Worm (Caenorhabditis elegans): ENCODE data around the gene F39C12.1.

Gene F39C12.1

ce11 chrX:4794062-4794461, 58.9 kb downstream of the F39C12.1 start (continued):
- TF ChIP-seq egl-27 (tag; optimal IDR thresholded peaks at IDR 0.05), result no peak
- TF ChIP-seq tag-97 (GFP tag; IDR thresholded peaks at IDR 0.05), result no peak
- no peak for TF ChIP-seq ztf-7 (tag; optimal IDR thresholded peaks at IDR 0.05)
- no peak for TF ChIP-seq ztf-11 (tag; optimal IDR thresholded peaks at IDR 0.05)
- no peak for TF ChIP-seq zag-1 (tag; optimal IDR thresholded peaks at IDR 0.05)
- TF ChIP-seq hif-1 (tag; optimal IDR thresholded peaks at IDR 0.05), result peak in 1 of 2 experiments; percentile 60
- TF ChIP-seq hlh-30 (tag; optimal IDR thresholded peaks at IDR 0.05; ENCODE audit: insufficient read depth), result peak; percentile 63
- no peak for TF ChIP-seq ceh-28 (tag; optimal IDR thresholded peaks at IDR 0.05)
- no peak for TF ChIP-seq ceh-44 (GFP tag; IDR thresholded peaks at IDR 0.05)
- no peak for TF ChIP-seq ces-1 (GFP tag; optimal IDR thresholded peaks at IDR 0.05)
- no peak for TF ChIP-seq unc-39 (tag; optimal IDR thresholded peaks at IDR 0.05)
- TF ChIP-seq T26A8.4 (GFP tag; IDR thresholded peaks at IDR 0.05), result no peak
- TF ChIP-seq pha-4 (GFP tag; IDR thresholded peaks at IDR 0.05), result peak; percentile 59; the same call in 1 of the 2 replicates
- no peak for TF ChIP-seq pha-4 (tag; optimal IDR thresholded peaks at IDR 0.05)
- TF ChIP-seq ama-1 (optimal IDR thresholded peaks at IDR 0.05), result no peak
- no peak for TF ChIP-seq dpl-1 (GFP tag; optimal IDR thresholded peaks at IDR 0.05)
- TF ChIP-seq ceh-62 (tag; optimal IDR thresholded peaks at IDR 0.05), result no peak
- no peak for TF ChIP-seq nhr-42 (GFP tag; IDR thresholded peaks at IDR 0.05)
- no peak for TF ChIP-seq rbr-2 (tag; optimal IDR thresholded peaks at IDR 0.05)
- peak; percentile 36 for TF ChIP-seq T20F7.1 (GFP tag; optimal IDR thresholded peaks at IDR 0.05)
- no peak for TF ChIP-seq arid-1 (GFP tag; conservative IDR thresholded peaks at IDR 0.05)
- TF ChIP-seq ceh-20 (GFP tag; IDR thresholded peaks at IDR 0.05), result peak; percentile 26; the same call in 1 of the 2 replicates
- TF ChIP-seq Y48G9A.11 (GFP tag; IDR thresholded peaks at IDR 0.05), result no peak
- peak; percentile 90 for TF ChIP-seq tra-1 (GFP tag; IDR thresholded peaks at IDR 0.05)
- peak; percentile 71 for TF ChIP-seq nhr-77 (tag; optimal IDR thresholded peaks at IDR 0.05)
- TF ChIP-seq nhr-41 (GFP tag; IDR thresholded peaks at IDR 0.05), result peak; percentile 50; the same call in 1 of the 2 replicates
- no peak for TF ChIP-seq F37D6.2 (tag; optimal IDR thresholded peaks at IDR 0.05)
- TF ChIP-seq lin-38 (GFP tag; IDR thresholded peaks at IDR 0.05), result no peak
- no peak for TF ChIP-seq lin-39 (tag; optimal IDR thresholded peaks at IDR 0.05)
- no peak for TF ChIP-seq saeg-2 (GFP tag; IDR thresholded peaks at IDR 0.05)

DNA sequence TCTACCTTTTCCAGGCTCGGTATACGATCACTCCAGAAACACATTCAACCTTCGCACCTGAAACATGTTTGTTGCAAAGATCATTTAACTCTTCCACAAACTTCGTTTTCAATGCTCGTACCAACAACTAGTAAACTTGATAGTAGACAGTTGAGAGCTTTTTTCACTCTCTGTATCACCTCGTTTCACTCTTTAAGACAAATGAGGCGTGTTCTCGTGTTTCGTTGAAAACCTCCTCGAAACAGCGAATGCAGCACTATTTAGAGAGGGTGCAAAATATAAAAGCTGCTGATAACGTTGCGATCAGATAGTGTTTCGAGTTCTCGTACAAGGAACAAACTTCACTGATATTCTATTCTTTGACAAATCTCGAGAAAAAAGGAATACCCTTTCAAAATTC, 60.0 kb downstream of the F39C12.1 start, which contains the start of gene F43C9.1:
F43C9.1 (plus strand) TSS at position 301 of the 400 bp plus-strand sequence.
- peak; percentile 34 for TF ChIP-seq hlh-11 (tag; optimal IDR thresholded peaks at IDR 0.05)
- TF ChIP-seq daf-16 (GFP tag; optimal IDR thresholded peaks at IDR 0.05), result no peak
- peak; percentile 8 for TF ChIP-seq daf-16 (tag; optimal IDR thresholded peaks at IDR 0.05)
- no peak for TF ChIP-seq lin-39 (tag; optimal IDR thresholded peaks at IDR 0.05)
- 0 out of 2 replicates have a peak, but pooled peaks have one; percentile 17 for TF ChIP-seq dmd-6 (GFP tag; IDR thresholded peaks at IDR 0.05)

DNA sequence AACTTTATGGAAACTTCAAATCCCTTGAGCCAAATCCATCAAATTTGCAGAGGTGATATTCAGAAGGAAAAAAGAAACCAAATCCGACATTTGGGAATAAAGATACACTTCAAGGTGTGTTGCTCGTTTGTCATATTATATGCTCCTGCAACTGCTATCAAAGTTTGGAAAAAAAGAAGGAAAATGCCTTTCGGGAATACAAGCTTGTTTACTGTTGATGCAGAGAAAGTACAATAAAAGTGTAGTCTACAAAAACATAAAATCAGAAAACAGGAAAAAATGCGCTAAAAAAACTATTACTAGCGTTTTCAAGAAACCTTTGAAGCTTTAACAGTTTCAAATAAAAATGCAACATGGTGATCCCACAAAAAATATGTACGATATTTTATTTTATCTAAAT, 62.4 kb downstream of the F39C12.1 start:
- TF ChIP-seq F26F4.8 (GFP tag; conservative IDR thresholded peaks at IDR 0.05), result no peak
- TF ChIP-seq unc-62 (GFP tag; optimal IDR thresholded peaks at IDR 0.05 in 1 of 2), result peak in 1 of 2 experiments; percentile 54
- TF ChIP-seq unc-62 (tag; optimal IDR thresholded peaks at IDR 0.05), result no peak
- no peak for TF ChIP-seq F49E8.2 (tag; optimal IDR thresholded peaks at IDR 0.05; ENCODE audit: borderline replicate concordance)
- no peak for TF ChIP-seq ceh-44 (GFP tag; IDR thresholded peaks at IDR 0.05)
- TF ChIP-seq tra-1 (GFP tag; IDR thresholded peaks at IDR 0.05), result no peak
- TF ChIP-seq mxl-2 (GFP tag; conservative IDR thresholded peaks at IDR 0.05), result no peak
- TF ChIP-seq dpl-1 (GFP tag; optimal IDR thresholded peaks at IDR 0.05), result no peak
- TF ChIP-seq daf-8 (GFP tag; IDR thresholded peaks at IDR 0.05), result no peak
- no peak for TF ChIP-seq cey-2 (tag; optimal IDR thresholded peaks at IDR 0.05; ENCODE audit: borderline replicate concordance, insufficient read depth)
- TF ChIP-seq unc-130 (GFP tag; optimal IDR thresholded peaks at IDR 0.05), result no peak
- TF ChIP-seq aly-2 (tag; optimal IDR thresholded peaks at IDR 0.05), result no peak
- TF ChIP-seq daf-16 (GFP tag; optimal IDR thresholded peaks at IDR 0.05), result no peak
- TF ChIP-seq daf-16 (tag; optimal IDR thresholded peaks at IDR 0.05), result peak; percentile 57
- no peak for TF ChIP-seq hlh-30 (tag; optimal IDR thresholded peaks at IDR 0.05; ENCODE audit: insufficient read depth)
- TF ChIP-seq nhr-77 (tag; optimal IDR thresholded peaks at IDR 0.05), result no peak
- TF ChIP-seq D1046.2 (GFP tag; IDR thresholded peaks at IDR 0.05), result no peak
- TF ChIP-seq lin-38 (GFP tag; IDR thresholded peaks at IDR 0.05), result no peak

Data from whole organism, L4 larva.